Worm (Caenorhabditis elegans) whole organism, L1 larva: ENCODE measurements around the gene bus-1.

Experiments used
- C04F5.9 ChIP-seq: sonication (generic microtip); optimal IDR thresholded peaks from 2 replicates; lab custom pipeline; 2016; ENCODE audit warnings: missing genetic modification characterization, missing compliant biosample characterization
- F16B12.6 ChIP-seq: fragments of 150-350 bp; optimal IDR thresholded peaks from 2 replicates; lab custom pipeline; 2014; ENCODE audit warnings: missing biosample characterization, missing genetic modification characterization
- aly-2 ChIP-seq: fragments of 150-350 bp; optimal IDR thresholded peaks from 2 replicates; lab custom pipeline; 2014; ENCODE audit warnings: missing biosample characterization, missing genetic modification characterization
- ama-1 ChIP-seq: fragments of 150-350 bp; optimal IDR thresholded peaks from 2 replicates; lab custom pipeline; 2014
- ceh-8 ChIP-seq: fragments of 200-800 bp; sonication (Bioruptor generic); optimal IDR thresholded peaks from 2 replicates; lab custom pipeline; 2018; ENCODE audit warnings: mild to moderate bottlenecking, missing genetic modification characterization, moderate library complexity, missing compliant biosample characterization
- ceh-88 ChIP-seq: fragments of 200-800 bp; sonication (Bioruptor generic); IDR thresholded peaks from 2 replicates; pipeline ENCODE4 v1.3.6; 2022; ENCODE audit warnings: missing genetic modification characterization, missing compliant biosample characterization
- ceh-90 ChIP-seq: sonication (generic microtip); optimal IDR thresholded peaks from 2 replicates; lab custom pipeline; 2016; ENCODE audit warnings: missing genetic modification characterization, missing compliant biosample characterization
- dsc-1 ChIP-seq: sonication (generic microtip); optimal IDR thresholded peaks from 2 replicates; lab custom pipeline; 2016; ENCODE audit warnings: mild to moderate bottlenecking, missing genetic modification characterization, missing compliant biosample characterization
- efl-1 ChIP-seq, 4 experiments: fragments of 150-350 bp; optimal IDR thresholded peaks in 3 of 4; peaks in 1 of 4; 1 replicate in 1 of 4; 2 replicates in 3 of 4; lab custom pipeline; 2014; ENCODE audit warnings: missing biosample characterization in 2 of 4, missing genetic modification characterization in 2 of 4, missing genetic modification reagents in 2 of 4
- efl-3 ChIP-seq: fragments of 200-800 bp; sonication (Bioruptor generic); optimal IDR thresholded peaks from 2 replicates; lab custom pipeline; 2018; ENCODE audit warnings: mild to moderate bottlenecking, missing genetic modification characterization, missing compliant biosample characterization
- egl-27 ChIP-seq, 2 experiments: fragments of 150-350 bp in 1 of 2; sonication (generic microtip); optimal IDR thresholded peaks; 3 replicates each; lab custom pipeline; 2017 to 2018; ENCODE audit warnings: missing biosample characterization in 2 of 2, missing genetic modification characterization in 2 of 2, missing genetic modification reagents in 2 of 2
- elt-3 ChIP-seq, 6 experiments: fragments of 150-350 bp in 1 of 6; sonication (generic microtip); optimal IDR thresholded peaks; 2 replicates each; lab custom pipeline; 2017 to 2018; ENCODE audit warnings: missing biosample characterization in 6 of 6, missing genetic modification characterization in 6 of 6, inconsistent platforms in 1 of 6
- fkh-10 ChIP-seq: sonication (generic microtip); optimal IDR thresholded peaks from 2 replicates; lab custom pipeline; 2017; ENCODE audit warnings: missing biosample characterization, missing genetic modification reagents, missing genetic modification characterization
- fkh-4 ChIP-seq: sonication (generic microtip); optimal IDR thresholded peaks from 2 replicates; lab custom pipeline; 2016; ENCODE audit warnings: missing compliant biosample characterization, missing genetic modification characterization, borderline replicate concordance
- fkh-8 ChIP-seq: sonication (generic microtip); optimal IDR thresholded peaks from 2 replicates; lab custom pipeline; 2016; ENCODE audit warnings: mild to moderate bottlenecking, missing genetic modification characterization, missing compliant biosample characterization
- hlh-17 ChIP-seq: fragments of 200-800 bp; sonication (Bioruptor generic); optimal IDR thresholded peaks from 2 replicates; lab custom pipeline; 2018; ENCODE audit warnings: missing genetic modification characterization, mild to moderate bottlenecking, missing compliant biosample characterization, moderate library complexity, borderline replicate concordance
- hlh-4 ChIP-seq: sonication (generic microtip); optimal IDR thresholded peaks from 2 replicates; lab custom pipeline; 2016; ENCODE audit warnings: mild to moderate bottlenecking, missing genetic modification characterization, missing compliant biosample characterization
- isw-1 ChIP-seq: fragments of 200-800 bp; sonication (Bioruptor generic); IDR thresholded peaks from 2 replicates; pipeline ENCODE4 v1.3.6; 2022; ENCODE audit warnings: missing genetic modification characterization, missing compliant biosample characterization
- jun-1 ChIP-seq: fragments of 150-350 bp; optimal IDR thresholded peaks from 2 replicates; lab custom pipeline; 2014; ENCODE audit warnings: missing biosample characterization, missing genetic modification reagents, missing genetic modification characterization
- lin-39 ChIP-seq: fragments of 150-350 bp; optimal IDR thresholded peaks from 2 replicates; lab custom pipeline; 2014; ENCODE audit warnings: missing biosample characterization, missing genetic modification reagents, missing genetic modification characterization
- mdl-1 ChIP-seq, 2 experiments: fragments of 150-350 bp; optimal IDR thresholded peaks; 2 replicates each; lab custom pipeline; 2014 to 2017; ENCODE audit warnings: missing biosample characterization in 2 of 2, missing genetic modification characterization in 2 of 2, inconsistent platforms in 1 of 2
- mef-2 ChIP-seq: fragments of 150-350 bp; optimal IDR thresholded peaks from 2 replicates; lab custom pipeline; 2014; ENCODE audit warnings: missing biosample characterization, missing genetic modification characterization
- nhr-19 ChIP-seq: fragments of 200-800 bp; sonication (Bioruptor generic); conservative IDR thresholded peaks from 2 replicates; pipeline ENCODE4 v1.3.6; 2022; ENCODE audit warnings: missing genetic modification characterization, missing compliant biosample characterization
- nhr-28 ChIP-seq: fragments of 150-350 bp; optimal IDR thresholded peaks from 2 replicates; lab custom pipeline; 2014; ENCODE audit warnings: missing biosample characterization, missing genetic modification characterization
- nhr-47 ChIP-seq: sonication (generic microtip); optimal IDR thresholded peaks from 2 replicates; lab custom pipeline; 2016; ENCODE audit warnings: mild to moderate bottlenecking, missing genetic modification characterization, moderate library complexity, missing compliant biosample characterization
- nhr-71 ChIP-seq: sonication (generic microtip); optimal IDR thresholded peaks from 2 replicates; lab custom pipeline; 2016; ENCODE audit warnings: mild to moderate bottlenecking, missing genetic modification characterization, moderate library complexity, missing compliant biosample characterization
- nhr-76 ChIP-seq: sonication (generic microtip); optimal IDR thresholded peaks from 2 replicates; lab custom pipeline; 2017; ENCODE audit warnings: missing biosample characterization, missing genetic modification characterization
- pag-3 ChIP-seq: sonication (generic microtip); optimal IDR thresholded peaks from 2 replicates; lab custom pipeline; 2017; ENCODE audit warnings: missing genetic modification characterization, mild to moderate bottlenecking, missing compliant biosample characterization, antibody characterized with exemption, borderline replicate concordance; ENCODE audit not compliant: insufficient read depth
- pax-3 ChIP-seq: fragments of 200-800 bp; sonication (Bioruptor generic); optimal IDR thresholded peaks from 2 replicates; lab custom pipeline; 2018; ENCODE audit warnings: mild to moderate bottlenecking, missing genetic modification characterization, moderate library complexity, missing compliant biosample characterization
- skn-1 ChIP-seq: fragments of 150-350 bp; optimal IDR thresholded peaks from 2 replicates; lab custom pipeline; 2014; ENCODE audit warnings: missing biosample characterization, missing genetic modification characterization
- swsn-7 ChIP-seq: sonication (generic microtip); optimal IDR thresholded peaks from 2 replicates; lab custom pipeline; 2016; ENCODE audit warnings: missing genetic modification characterization, missing compliant biosample characterization
- unc-30 ChIP-seq: sonication (generic microtip); optimal IDR thresholded peaks from 2 replicates; lab custom pipeline; 2017; ENCODE audit warnings: missing biosample characterization, missing genetic modification characterization
- unc-86 ChIP-seq: sonication (generic microtip); optimal IDR thresholded peaks from 2 replicates; lab custom pipeline; 2016; ENCODE audit warnings: missing genetic modification characterization, missing compliant biosample characterization
- ztf-4 ChIP-seq: fragments of 150-350 bp; optimal IDR thresholded peaks from 2 replicates; lab custom pipeline; 2014; ENCODE audit warnings: missing biosample characterization, missing genetic modification characterization

bus-1 gene

DNA sequence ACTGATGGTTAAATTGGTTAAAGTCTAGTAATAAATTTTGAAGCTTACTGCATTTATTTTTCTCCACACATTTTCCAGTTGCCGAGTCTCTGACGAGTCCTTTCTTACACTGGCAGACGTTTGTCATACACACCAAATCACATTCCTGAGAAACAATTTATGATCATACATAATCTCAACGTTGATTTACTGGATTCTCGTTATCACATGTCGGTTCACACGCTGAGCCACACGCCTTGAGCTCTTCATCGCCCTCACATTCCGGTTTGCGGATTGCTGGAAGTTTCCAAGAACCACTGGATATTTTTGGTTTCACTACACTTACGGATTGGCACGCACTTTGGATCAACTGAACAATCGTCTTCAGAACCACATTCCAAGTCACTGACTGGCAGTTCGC is 31.0 kb upstream of the bus-1 start:
- no peak for TF ChIP-seq F16B12.6 (tag; lab: Kevin White, UChicago)
- TF ChIP-seq fkh-8 (tag; lab: Kevin White, UChicago), result peak; percentile 83
- peak; percentile 53 for TF ChIP-seq nhr-71
- TF ChIP-seq pax-3 (tag; lab: Kevin White, UChicago), result peak; percentile 8
- TF ChIP-seq fkh-4, result no peak
- peak; percentile 48 for TF ChIP-seq dsc-1 (tag; lab: Kevin White, UChicago)
- TF ChIP-seq nhr-47, result peak; percentile 44
- TF ChIP-seq efl-1 (optimal IDR thresholded peaks at IDR 0.05; lab: Kevin White, UChicago), result no peak
- TF ChIP-seq efl-1 (GFP tag; optimal IDR thresholded peaks at IDR 0.05 in 1 of 2; lab: Kevin White, UChicago), result peak in 1 of 2 experiments; percentile 88

DNA sequence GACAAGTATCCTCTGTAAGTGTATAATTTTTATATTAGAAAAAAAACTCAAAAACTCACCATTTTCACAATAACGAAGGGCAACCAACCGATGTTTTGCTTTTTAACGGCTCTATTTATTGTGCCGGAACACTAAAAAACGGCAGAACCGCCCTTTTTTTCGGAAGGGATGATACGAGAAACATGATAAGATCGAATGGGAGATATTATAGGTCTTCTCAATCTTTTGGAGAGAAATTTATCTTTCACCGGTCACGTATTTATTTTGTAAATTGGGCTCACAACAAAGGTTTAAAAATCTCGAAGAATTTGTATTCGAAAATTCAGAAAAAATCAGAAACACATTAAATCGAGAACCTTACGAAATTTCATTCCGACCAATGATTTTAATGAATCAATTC is 30.2 kb upstream of the bus-1 start, which contains the start of gene swm-1:
Gene swm-1, minus strand, starts transcription at position 101 of the 400 bp plus-strand sequence.
- TF ChIP-seq mef-2, result no peak
- no peak for TF ChIP-seq mdl-1 (tag; optimal IDR thresholded peaks at IDR 0.05; lab: Kevin White, UChicago)

DNA sequence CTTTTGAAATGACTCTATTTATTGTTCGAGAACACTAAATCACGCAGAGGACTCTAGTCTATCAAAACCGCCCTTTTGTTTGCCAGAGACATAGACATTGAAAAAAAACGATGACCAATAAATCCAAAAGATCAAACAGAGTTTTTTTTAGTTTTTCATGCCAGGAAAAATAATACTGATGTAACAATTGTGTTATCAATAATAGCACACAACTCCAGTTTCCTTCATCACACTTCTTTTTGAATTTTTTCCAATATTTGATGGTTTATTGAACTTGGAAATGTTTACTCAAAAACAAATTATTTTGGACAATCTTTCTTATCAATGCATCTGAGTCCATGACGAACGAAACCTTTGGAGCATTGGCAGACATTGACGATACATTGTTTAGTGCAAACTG is 29.4 kb upstream of the bus-1 start, which contains the start of gene C25E10.8:
Gene C25E10.8, minus strand, starts transcription at position 101 of the 400 bp plus-strand sequence.
- TF ChIP-seq nhr-19 (GFP tag; lab: Robert Waterston, UW) (no peak), ztf-4 (tag; lab: Kevin White, UChicago) (no peak), pag-3 (no peak), lin-39 (tag; lab: Kevin White, UChicago) (no peak), hlh-17 (GFP tag; lab: Kevin White, UChicago) (no peak), unc-86 (tag; lab: Kevin White, UChicago) (no peak), C04F5.9 (tag; lab: Kevin White, UChicago) (no peak), ceh-8 (no peak), swsn-7 (tag; lab: Kevin White, UChicago) (no peak), nhr-28 (tag; lab: Kevin White, UChicago) (no peak), fkh-10 (GFP tag; lab: Kevin White, UChicago) (no peak), elt-3 (tag; optimal IDR thresholded peaks at IDR 0.05; lab: Kevin White, UChicago) (no peak)

DNA sequence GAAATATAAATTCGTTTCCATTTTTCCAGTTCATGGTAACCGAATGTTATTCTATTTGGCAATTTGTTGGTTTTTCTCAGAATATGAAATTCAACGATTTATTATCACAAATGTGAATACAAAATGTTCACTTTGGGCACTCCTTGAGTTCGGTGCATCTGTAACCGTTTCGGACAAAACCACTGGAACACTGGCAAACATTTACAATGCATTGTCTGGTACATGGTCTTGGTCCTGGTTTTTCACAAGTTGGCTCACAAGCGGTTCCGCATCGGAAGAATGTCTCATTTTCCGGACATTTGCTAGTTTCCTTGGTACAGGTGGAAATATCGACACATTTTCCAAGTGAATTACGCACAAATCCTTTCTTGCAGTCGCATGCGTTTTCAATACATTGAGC is 28.6 kb upstream of the bus-1 start:
- no peak for TF ChIP-seq ceh-90 (tag; lab: Kevin White, UChicago)
- TF ChIP-seq hlh-4 (tag; lab: Kevin White, UChicago), result peak; percentile 70

DNA sequence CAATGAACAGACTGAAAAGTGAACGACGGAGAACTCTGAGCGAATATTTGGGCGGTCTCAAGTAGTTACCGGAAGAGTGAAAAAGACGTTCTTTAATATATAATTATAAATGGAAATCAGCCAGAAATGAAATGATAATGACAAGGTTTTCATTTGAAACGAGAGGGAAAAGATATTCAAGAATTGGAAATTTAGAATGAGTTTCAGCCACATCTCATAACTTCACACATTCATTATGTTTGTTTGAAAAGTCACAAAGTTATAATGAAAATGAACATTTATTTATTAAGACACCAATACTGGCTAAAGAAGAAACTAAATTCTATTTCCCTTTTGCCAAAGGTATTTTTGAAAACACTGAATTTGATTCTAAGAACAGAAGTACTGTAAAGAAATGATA is 26.5 kb upstream of the bus-1 start, which contains the start of gene C25E10.7:
Gene C25E10.7, minus strand, starts transcription at position 101 of the 400 bp plus-strand sequence.
- no peak for TF ChIP-seq efl-1 (optimal IDR thresholded peaks at IDR 0.05; lab: Kevin White, UChicago)
- TF ChIP-seq efl-1 (GFP tag; optimal IDR thresholded peaks at IDR 0.05 in 1 of 2; lab: Kevin White, UChicago), result peak in 1 of 2 experiments; percentile 40
- TF ChIP-seq egl-27 (tag; optimal IDR thresholded peaks at IDR 0.05; lab: Kevin White, UChicago), result no peak
- TF ChIP-seq fkh-10 (GFP tag; lab: Kevin White, UChicago), result no peak
- TF ChIP-seq unc-30 (tag; lab: Kevin White, UChicago), result no peak

DNA sequence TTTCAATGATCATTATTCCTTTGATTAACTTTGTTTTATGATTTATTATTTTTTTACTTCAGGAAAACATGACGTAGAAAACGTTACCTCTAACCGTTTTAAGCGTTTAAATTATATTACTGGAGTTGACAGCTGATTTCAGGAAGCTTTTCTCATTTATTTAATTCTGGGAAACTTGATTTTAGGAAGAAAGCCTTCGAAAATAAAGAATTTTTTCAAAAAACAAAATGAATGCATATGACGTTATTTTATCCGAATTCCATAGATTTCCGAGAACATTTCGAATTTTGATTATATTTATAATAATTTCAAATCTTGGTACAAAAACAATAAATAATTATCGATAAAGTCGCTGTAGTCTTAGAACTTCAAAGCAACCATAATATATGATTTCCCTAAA is 24.7 kb upstream of the bus-1 start:
- TF ChIP-seq dsc-1 (tag; lab: Kevin White, UChicago), result no peak
- no peak for TF ChIP-seq unc-86 (tag; lab: Kevin White, UChicago)
- no peak for TF ChIP-seq skn-1
- peak; percentile 32 for TF ChIP-seq nhr-71
- TF ChIP-seq fkh-4, result no peak
- TF ChIP-seq hlh-17 (GFP tag; lab: Kevin White, UChicago), result no peak
- TF ChIP-seq nhr-47, result peak; percentile 31
- no peak for TF ChIP-seq nhr-19 (GFP tag; lab: Robert Waterston, UW)
- TF ChIP-seq efl-3 (GFP tag; lab: Kevin White, UChicago), result no peak
- TF ChIP-seq isw-1 (GFP tag; lab: Robert Waterston, UW), result no peak
- TF ChIP-seq nhr-76 (tag; lab: Kevin White, UChicago), result no peak
- no peak for TF ChIP-seq ama-1 (lab: Kevin White, UChicago)
- TF ChIP-seq ceh-88 (GFP tag; lab: Robert Waterston, UW), result no peak
- TF ChIP-seq jun-1 (tag; lab: Kevin White, UChicago), result no peak
- TF ChIP-seq hlh-4 (tag; lab: Kevin White, UChicago), result peak; percentile 97
- no peak for TF ChIP-seq aly-2
